Worm (Caenorhabditis elegans): ENCODE measurements around the gene chc-1.
"Not testable (repeated sequence)": the region's sequence is repeated elsewhere in the genome, so short reads cannot be mapped to it uniquely, and the experiment has no call there.

chc-1 gene

ce11 chrIII:10216585-10217278 lies 13.1 kb downstream of the chc-1 start, which contains the start of gene cts-1:
Gene cts-1 (minus strand): TSS chrIII:10216635.
- TF ChIP-seq mec-3 (tag; optimal IDR thresholded peaks at IDR 0.05; ENCODE audit: borderline replicate concordance), result no peak
- TF ChIP-seq pqm-1 (tag; optimal IDR thresholded peaks at IDR 0.05), result peak; percentile 50
- no peak for TF ChIP-seq ceh-30 (tag; optimal IDR thresholded peaks at IDR 0.05)
- TF ChIP-seq F13H6.1 (tag; optimal IDR thresholded peaks at IDR 0.05), result peak; percentile 21
- no peak for TF ChIP-seq nhr-11 (tag; optimal IDR thresholded peaks at IDR 0.05)
- peak; percentile 3 for TF ChIP-seq hlh-30 (tag; optimal IDR thresholded peaks at IDR 0.05; ENCODE audit: insufficient read depth)
- peak; percentile 49 for TF ChIP-seq elt-2 (tag; optimal IDR thresholded peaks at IDR 0.05)
- TF ChIP-seq nfya-1 (tag; optimal IDR thresholded peaks at IDR 0.05), result peak; percentile 60
- no peak for TF ChIP-seq unc-42 (tag; optimal IDR thresholded peaks at IDR 0.05)
- TF ChIP-seq unc-86 (tag; optimal IDR thresholded peaks at IDR 0.05), result no peak
- TF ChIP-seq lin-11 (tag; optimal IDR thresholded peaks at IDR 0.05), result no peak
- TF ChIP-seq tbx-2 (tag; optimal IDR thresholded peaks at IDR 0.05), result peak; percentile 74
- no peak for TF ChIP-seq ref-2 (tag; optimal IDR thresholded peaks at IDR 0.05)
- no peak for TF ChIP-seq ceh-24 (tag; optimal IDR thresholded peaks at IDR 0.05)
- TF ChIP-seq ahr-1 (tag; optimal IDR thresholded peaks at IDR 0.05), result no peak
- TF ChIP-seq unc-55 (GFP tag; optimal IDR thresholded peaks at IDR 0.05), result peak; percentile 10
- TF ChIP-seq ceh-18 (tag; optimal IDR thresholded peaks at IDR 0.05), result peak; percentile 72
- TF ChIP-seq ceh-45 (GFP tag; IDR thresholded peaks at IDR 0.05), result no peak
- TF ChIP-seq ceh-34 (tag; optimal IDR thresholded peaks at IDR 0.05), result no peak
- TF ChIP-seq dve-1 (tag; optimal IDR thresholded peaks at IDR 0.05), result peak; percentile 48
- no peak for TF ChIP-seq ceh-22 (tag; optimal IDR thresholded peaks at IDR 0.05)
- no peak for TF ChIP-seq fkh-6 (tag; optimal IDR thresholded peaks at IDR 0.05)
- peak; percentile 56 for TF ChIP-seq rnt-1 (tag; optimal IDR thresholded peaks at IDR 0.05)

- no peak for TF ChIP-seq ama-1 (optimal IDR thresholded peaks at IDR 0.05)
- peak; percentile 77 for TF ChIP-seq nfya-1 (tag; optimal IDR thresholded peaks at IDR 0.05)
- peak; percentile 31 for TF ChIP-seq ceh-31 (tag; optimal IDR thresholded peaks at IDR 0.05)
- peak; percentile 5 for TF ChIP-seq elt-2 (tag; optimal IDR thresholded peaks at IDR 0.05)
- no peak for TF ChIP-seq pha-4 (tag; optimal IDR thresholded peaks at IDR 0.05)
- peak; percentile 37 for TF ChIP-seq unc-42 (tag; optimal IDR thresholded peaks at IDR 0.05)
Measured at ce11 chrIII:10218587-10218986, 15.0 kb downstream of the chc-1 start, which contains the start of the genes rde-4 and cox-14. Gene rde-4 (minus strand): TSS chrIII:10218646. Gene cox-14 (plus strand): TSS chrIII:10218942.

DNA sequence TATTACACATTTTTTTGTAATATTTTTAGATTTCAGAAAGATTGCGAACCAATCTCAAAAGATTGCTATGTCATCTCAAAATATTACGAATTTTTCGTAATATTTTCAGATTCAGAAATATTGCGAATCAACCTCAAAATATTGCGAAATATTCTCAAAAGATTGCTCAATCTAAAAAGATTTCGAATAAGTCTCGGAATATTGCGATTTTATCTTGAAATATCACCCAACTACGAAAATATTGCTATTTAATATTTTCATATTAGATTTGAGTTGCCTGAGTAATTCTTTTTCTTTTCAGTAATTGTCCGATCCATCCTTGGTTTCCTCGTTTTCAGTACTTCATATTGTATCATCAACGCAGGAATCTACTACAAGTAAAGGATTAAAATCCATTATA lies 18.2 kb downstream of the chc-1 start, which contains the start of gene Y70G10A.4:
Y70G10A.4 (plus strand) TSS at position 301 of the 400 bp plus-strand sequence.
- not testable (repeated sequence) for TF ChIP-seq ama-1 (optimal IDR thresholded peaks at IDR 0.05); hlh-6 (tag; optimal IDR thresholded peaks at IDR 0.05); elt-2 (tag; optimal IDR thresholded peaks at IDR 0.05)

DNA sequence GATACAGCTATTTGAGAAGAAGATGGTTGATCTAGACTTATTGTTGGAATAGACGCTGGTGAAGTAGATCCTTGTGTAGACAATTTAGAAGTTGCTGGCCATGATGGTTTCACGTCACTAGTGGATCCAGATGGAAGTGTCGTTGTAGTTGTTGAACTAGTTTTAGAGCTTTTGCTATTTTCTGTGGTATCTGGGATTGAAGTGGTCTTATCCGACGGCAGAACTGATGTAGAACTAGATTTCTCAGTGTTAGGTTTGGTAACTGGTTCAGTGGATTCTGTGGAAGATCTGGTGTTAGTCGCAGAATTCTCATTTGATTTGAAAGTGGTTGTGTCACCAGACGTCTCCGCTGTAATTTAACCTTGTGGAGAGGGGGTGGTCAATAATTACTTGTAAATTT lies 28.0 kb downstream of the chc-1 start:
- TF ChIP-seq npax-4 (tag; optimal IDR thresholded peaks at IDR 0.05) (no peak), hlh-8 (tag; optimal IDR thresholded peaks at IDR 0.05) (no peak), rnt-1 (tag; optimal IDR thresholded peaks at IDR 0.05) (no peak), hlh-13 (GFP tag; optimal IDR thresholded peaks at IDR 0.05) (no peak)

- TF ChIP-seq pat-9 (tag; optimal IDR thresholded peaks at IDR 0.05) (no peak), mec-3 (tag; optimal IDR thresholded peaks at IDR 0.05; ENCODE audit: borderline replicate concordance) (no peak), unc-42 (tag; optimal IDR thresholded peaks at IDR 0.05) (no peak), tbx-7 (tag; optimal IDR thresholded peaks at IDR 0.05) (no peak), sdc-2 (tag; optimal IDR thresholded peaks at IDR 0.05) (no peak), C08G9.2 (tag; optimal IDR thresholded peaks at IDR 0.05) (no peak), ceh-48 (tag; optimal IDR thresholded peaks at IDR 0.05) (no peak), che-1 (tag; optimal IDR thresholded peaks at IDR 0.05) (no peak), ceh-9 (tag; optimal IDR thresholded peaks at IDR 0.05) (no peak), lin-11 (tag; optimal IDR thresholded peaks at IDR 0.05) (no peak)
Measured at ce11 chrIII:10233979-10234378, 30.4 kb downstream of the chc-1 start, which contains the start of gene paml-1. Gene paml-1 (minus strand): TSS chrIII:10234079.
